Fruit fly (Drosophila melanogaster): Measurements from ENCODE around the gene NaPi-III.

DNA sequence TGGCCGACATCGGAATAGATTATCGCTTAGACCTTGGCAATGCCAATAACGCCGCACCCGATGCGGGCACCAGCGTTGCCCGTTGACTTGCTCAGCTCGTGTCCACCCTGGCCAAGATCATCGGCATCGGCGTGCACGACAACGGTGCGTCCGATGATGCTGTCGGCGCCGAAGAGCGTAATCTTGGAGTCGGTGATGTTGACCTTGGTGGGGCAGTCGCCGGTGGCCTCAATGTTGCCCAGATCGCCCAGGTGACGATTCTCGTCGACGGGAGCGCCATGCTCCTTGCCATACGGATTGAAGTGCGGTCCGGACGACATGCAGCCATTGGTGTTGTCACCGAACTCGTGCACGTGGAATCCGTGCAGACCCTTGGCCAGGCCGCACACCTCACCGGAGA is 10.7 kb upstream of the NaPi-III start:
- TF ChIP-seq CTCF (optimal IDR thresholded peaks at IDR 0.05) (no peak), CG8478 (optimal IDR thresholded peaks at IDR 0.05) (no peak)

All from S2 (cell line).